Worm (Caenorhabditis elegans) whole organism, L1 larva: Measurements from ENCODE around the gene pqn-39.
A peak's percentile ranks its signal among the peaks of the same experiment; 100 is the strongest.

Experiments
- dpl-1 ChIP-seq, 3 experiments: fragments of 150-350 bp in 2 of 3; sonication (generic microtip) in 1 of 3; optimal IDR thresholded peaks; 2 replicates each; lab custom pipeline; 2014 to 2017; ENCODE audit warnings: missing biosample characterization in 3 of 3, missing genetic modification characterization in 3 of 3, missing genetic modification reagents in 3 of 3
- efl-1 ChIP-seq, 4 experiments: fragments of 150-350 bp; optimal IDR thresholded peaks in 3 of 4; peaks in 1 of 4; 1 replicate in 1 of 4; 2 replicates in 3 of 4; lab custom pipeline; 2014; ENCODE audit warnings: missing biosample characterization in 2 of 4, missing genetic modification characterization in 2 of 4, missing genetic modification reagents in 2 of 4
- fkh-10 ChIP-seq: sonication (generic microtip); optimal IDR thresholded peaks from 2 replicates; lab custom pipeline; 2017; ENCODE audit warnings: missing biosample characterization, missing genetic modification reagents, missing genetic modification characterization
- lin-13 ChIP-seq: fragments of 150-350 bp; optimal IDR thresholded peaks from 2 replicates; lab custom pipeline; 2014; ENCODE audit warnings: missing biosample characterization, missing genetic modification reagents, missing genetic modification characterization
- nhr-76 ChIP-seq: sonication (generic microtip); optimal IDR thresholded peaks from 2 replicates; lab custom pipeline; 2017; ENCODE audit warnings: missing biosample characterization, missing genetic modification characterization
- nhr-77 ChIP-seq: fragments of 150-350 bp; optimal IDR thresholded peaks from 2 replicates; lab custom pipeline; 2014; ENCODE audit warnings: missing biosample characterization, missing genetic modification characterization
- unc-86 ChIP-seq: sonication (generic microtip); optimal IDR thresholded peaks from 2 replicates; lab custom pipeline; 2016; ENCODE audit warnings: missing genetic modification characterization, missing compliant biosample characterization
- ztf-4 ChIP-seq: fragments of 150-350 bp; optimal IDR thresholded peaks from 2 replicates; lab custom pipeline; 2014; ENCODE audit warnings: missing biosample characterization, missing genetic modification characterization

pqn-39 gene

ce11 chrX:13917121-13917755 is 51.2 kb downstream of the pqn-39 start, which contains the start of gene ekl-5 (continued):
- TF ChIP-seq nhr-76 (tag; lab: Kevin White, UChicago) (no peak), ztf-4 (tag; lab: Kevin White, UChicago) (no peak), dpl-1 (GFP tag; optimal IDR thresholded peaks at IDR 0.05; lab: Kevin White, UChicago) (no peak), nhr-77 (no peak), fkh-10 (GFP tag; lab: Kevin White, UChicago) (no peak), lin-13 (no peak), unc-86 (no peak), efl-1 (optimal IDR thresholded peaks at IDR 0.05; lab: Kevin White, UChicago) (peak; percentile 33 to 56), efl-1 (GFP tag; optimal IDR thresholded peaks at IDR 0.05 in 1 of 2; lab: Kevin White, UChicago) (no peak)
